Worm (Caenorhabditis elegans): ENCODE data around the gene T02D1.9.

T02D1.9 gene

ce11 chrIV:17405530-17405929 lies 1.9 kb downstream of the T02D1.9 start, which contains the start of gene pmp-4:
Gene pmp-4, minus strand, starts transcription at chrIV:17405630.
- TF ChIP-seq gmeb-2 (tag; optimal IDR thresholded peaks at IDR 0.05): no peak
- TF ChIP-seq F13H6.1 (tag; optimal IDR thresholded peaks at IDR 0.05): no peak

- TF ChIP-seq mec-3 (tag; optimal IDR thresholded peaks at IDR 0.05; ENCODE audit: borderline replicate concordance): no peak
- TF ChIP-seq ceh-48 (tag; optimal IDR thresholded peaks at IDR 0.05): no peak
- no peak for TF ChIP-seq ceh-6 (GFP tag; optimal IDR thresholded peaks at IDR 0.05)
- no peak for TF ChIP-seq pha-4 (tag; optimal IDR thresholded peaks at IDR 0.05)
- no peak for TF ChIP-seq K02D7.2 (tag; optimal IDR thresholded peaks at IDR 0.05)
These were observed 7.9 kb downstream of the T02D1.9 start, which contains the start of gene T02D1.4 for ce11 chrIV:17399455-17399854. Gene T02D1.4, plus strand, starts transcription at chrIV:17399755.

- TF ChIP-seq sox-2 (GFP tag; IDR thresholded peaks at IDR 0.05) (no peak), ets-4 (tag; optimal IDR thresholded peaks at IDR 0.05) (no peak), ttx-3 (tag; optimal IDR thresholded peaks at IDR 0.05) (no peak)
These were observed 11.5 kb downstream of the T02D1.9 start, which contains the start of gene sru-15 for ce11 chrIV:17395910-17396309. Gene sru-15, plus strand, starts transcription at chrIV:17396210.

ce11 chrIV:17387442-17387967 lies 19.9 kb downstream of the T02D1.9 start, which contains the start of gene T02D1.8:
Gene T02D1.8, minus strand, starts transcription at chrIV:17387492.
- no peak for TF ChIP-seq sdc-2 (tag; optimal IDR thresholded peaks at IDR 0.05)
- no peak for TF ChIP-seq ref-2 (tag; optimal IDR thresholded peaks at IDR 0.05)
- TF ChIP-seq unc-3 (GFP tag; conservative IDR thresholded peaks at IDR 0.05): no peak
- no peak for TF ChIP-seq unc-3 (tag; optimal IDR thresholded peaks at IDR 0.05)
- no peak for TF ChIP-seq odd-2 (tag; optimal IDR thresholded peaks at IDR 0.05)
- TF ChIP-seq fax-1 (tag; optimal IDR thresholded peaks at IDR 0.05): no peak

ce11 chrIV:17383046-17383445 lies 24.3 kb downstream of the T02D1.9 start, which contains the start of gene C30H6.12:
Gene C30H6.12, plus strand, starts transcription at chrIV:17383346.
- TF ChIP-seq tbx-2 (tag; optimal IDR thresholded peaks at IDR 0.05): no peak
- no peak for TF ChIP-seq tbx-7 (tag; optimal IDR thresholded peaks at IDR 0.05)
- TF ChIP-seq fkh-10 (GFP tag; optimal IDR thresholded peaks at IDR 0.05): no peak
- TF ChIP-seq ama-1 (optimal IDR thresholded peaks at IDR 0.05): no peak
- TF ChIP-seq hlh-6 (tag; optimal IDR thresholded peaks at IDR 0.05): no peak
- TF ChIP-seq pha-2 (tag; optimal IDR thresholded peaks at IDR 0.05): no peak
- no peak for TF ChIP-seq ceh-9 (tag; optimal IDR thresholded peaks at IDR 0.05)
- TF ChIP-seq C38D4.7 (GFP tag; optimal IDR thresholded peaks at IDR 0.05): no peak
- TF ChIP-seq C08G9.2 (tag; optimal IDR thresholded peaks at IDR 0.05): no peak
- no peak for TF ChIP-seq npax-4 (tag; optimal IDR thresholded peaks at IDR 0.05)
- no peak for TF ChIP-seq ceh-18 (tag; optimal IDR thresholded peaks at IDR 0.05)
- no peak for TF ChIP-seq elt-4 (tag; optimal IDR thresholded peaks at IDR 0.05)
- TF ChIP-seq Y22D7AL.16 (tag; optimal IDR thresholded peaks at IDR 0.05): no peak
- TF ChIP-seq pag-3 (tag; optimal IDR thresholded peaks at IDR 0.05; ENCODE audit: borderline replicate concordance): no peak
- TF ChIP-seq sox-2 (GFP tag; IDR thresholded peaks at IDR 0.05): no peak
- TF ChIP-seq K02D7.2 (tag; optimal IDR thresholded peaks at IDR 0.05): no peak
- TF ChIP-seq ceh-30 (tag; optimal IDR thresholded peaks at IDR 0.05): no peak
- TF ChIP-seq fkh-6 (tag; optimal IDR thresholded peaks at IDR 0.05): no peak

ce11 chrIV:17382029-17382428 lies 25.4 kb downstream of the T02D1.9 start, which contains the start of gene C30H6.8:
Gene C30H6.8, plus strand, starts transcription at chrIV:17382329.
- TF ChIP-seq fkh-10 (GFP tag; optimal IDR thresholded peaks at IDR 0.05) (no peak), hlh-8 (tag; optimal IDR thresholded peaks at IDR 0.05) (no peak), mec-3 (tag; optimal IDR thresholded peaks at IDR 0.05; ENCODE audit: borderline replicate concordance) (no peak), nhr-232 (tag; optimal IDR thresholded peaks at IDR 0.05) (no peak), tbx-2 (tag; optimal IDR thresholded peaks at IDR 0.05) (no peak), ceh-24 (tag; optimal IDR thresholded peaks at IDR 0.05) (no peak), K02D7.2 (tag; optimal IDR thresholded peaks at IDR 0.05) (no peak), pat-9 (tag; optimal IDR thresholded peaks at IDR 0.05) (no peak), ceh-45 (GFP tag; IDR thresholded peaks at IDR 0.05) (no peak), unc-86 (tag; optimal IDR thresholded peaks at IDR 0.05) (no peak), dmd-4 (tag; optimal IDR thresholded peaks at IDR 0.05; ENCODE audit: borderline replicate concordance) (no peak), zip-5 (tag; optimal IDR thresholded peaks at IDR 0.05) (no peak), ama-1 (optimal IDR thresholded peaks at IDR 0.05) (no peak), C38D4.7 (GFP tag; optimal IDR thresholded peaks at IDR 0.05) (no peak), ceh-14 (tag; optimal IDR thresholded peaks at IDR 0.05) (no peak), hlh-13 (GFP tag; optimal IDR thresholded peaks at IDR 0.05) (no peak), ceh-30 (tag; optimal IDR thresholded peaks at IDR 0.05) (no peak), nhr-11 (tag; optimal IDR thresholded peaks at IDR 0.05) (no peak), tbx-7 (tag; optimal IDR thresholded peaks at IDR 0.05) (no peak)

All from whole organism, late embryonic.